Worm (Caenorhabditis elegans) whole organism, early embryonic: ENCODE measurements around the gene C49A9.10.

Experiments used
- B0310.2 ChIP-seq: sonication (generic microtip); optimal IDR thresholded peaks from 2 replicates; lab custom pipeline; 2016; ENCODE audit warnings: mild to moderate bottlenecking, missing genetic modification characterization, missing compliant biosample characterization
- F13C5.2 ChIP-seq: sonication (generic microtip); optimal IDR thresholded peaks from 2 replicates; lab custom pipeline; 2017; ENCODE audit warnings: mild to moderate bottlenecking, missing genetic modification characterization, inconsistent platforms, missing compliant biosample characterization
- aly-1 ChIP-seq: sonication (generic microtip); optimal IDR thresholded peaks from 2 replicates; lab custom pipeline; 2016; ENCODE audit warnings: missing genetic modification characterization, missing compliant biosample characterization
- ama-1 ChIP-seq: fragments of 150-350 bp; optimal IDR thresholded peaks from 2 replicates; lab custom pipeline; 2014
- ceh-13 ChIP-seq: fragments of 200-800 bp; sonication (Bioruptor generic); optimal IDR thresholded peaks from 2 replicates; lab custom pipeline; 2018; ENCODE audit warnings: mild to moderate bottlenecking, missing genetic modification characterization, missing compliant biosample characterization
- ceh-36 ChIP-seq: sonication (generic microtip); optimal IDR thresholded peaks from 2 replicates; lab custom pipeline; 2016; ENCODE audit warnings: missing genetic modification characterization, inconsistent platforms, missing compliant biosample characterization
- ets-7 ChIP-seq: sonication (generic microtip); optimal IDR thresholded peaks from 2 replicates; lab custom pipeline; 2016; ENCODE audit warnings: missing genotype, missing genetic modification characterization, missing compliant biosample characterization
- flt-1 ChIP-seq: fragments of 200-800 bp; sonication (Bioruptor generic); IDR thresholded peaks from 2 replicates; pipeline ENCODE4 v1.3.6; 2022; ENCODE audit warnings: missing genetic modification characterization, missing compliant biosample characterization
- hmbx-1 ChIP-seq: sonication (generic microtip); optimal IDR thresholded peaks from 2 replicates; lab custom pipeline; 2016; ENCODE audit warnings: mild to moderate bottlenecking, missing genetic modification characterization, missing compliant biosample characterization
- hnd-1 ChIP-seq: sonication (generic microtip); optimal IDR thresholded peaks from 2 replicates; lab custom pipeline; 2016; ENCODE audit warnings: missing genetic modification characterization, missing compliant biosample characterization
- scrt-1 ChIP-seq: fragments of 200-800 bp; sonication (Bioruptor generic); IDR thresholded peaks from 2 replicates; pipeline ENCODE4 v1.3.6; 2022; ENCODE audit warnings: missing genetic modification characterization, missing compliant biosample characterization
- tbx-11 ChIP-seq: fragments of 200-800 bp; sonication (Bioruptor generic); IDR thresholded peaks from 2 replicates; pipeline ENCODE4 v1.3.6; 2022; ENCODE audit warnings: missing genetic modification characterization, missing compliant biosample characterization
- tbx-37 ChIP-seq: fragments of 200-800 bp; sonication (Bioruptor generic); conservative IDR thresholded peaks from 2 replicates; pipeline ENCODE4 v1.3.6; 2022; ENCODE audit warnings: missing genetic modification reagents, missing genetic modification characterization, missing compliant biosample characterization
- tra-4 ChIP-seq: sonication (generic microtip); optimal IDR thresholded peaks from 2 replicates; lab custom pipeline; 2017; ENCODE audit warnings: missing genetic modification characterization, missing compliant biosample characterization

DNA sequence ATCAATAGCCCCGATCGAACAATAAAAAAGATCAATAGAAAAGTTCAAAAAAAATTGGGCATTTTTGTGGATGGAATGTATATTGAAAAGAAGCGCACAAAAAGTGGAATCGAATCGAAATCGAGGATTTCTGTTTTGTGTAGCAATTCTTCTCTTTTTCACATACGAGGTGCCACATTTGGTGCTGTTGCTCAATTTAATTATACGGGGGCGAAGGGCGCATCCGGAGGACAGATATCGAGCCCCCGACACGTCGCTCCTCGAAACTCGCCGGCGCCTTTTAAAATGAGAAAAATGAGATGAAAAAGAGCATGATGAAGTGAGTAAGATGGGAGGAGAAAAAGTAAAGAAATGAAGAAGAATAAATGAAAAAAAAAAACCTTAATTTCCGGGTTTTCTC, 28.8 kb downstream of the C49A9.10 start:
- no peak for TF ChIP-seq ama-1
- TF ChIP-seq tbx-37 = no peak
- no peak for TF ChIP-seq ceh-36
- TF ChIP-seq flt-1 (GFP tag; lab: Robert Waterston, UW) = no peak
- TF ChIP-seq tra-4 (tag; lab: Kevin White, UChicago) = no peak
- no peak for TF ChIP-seq F13C5.2 (tag; lab: Kevin White, UChicago)
- no peak for TF ChIP-seq hmbx-1
- no peak for TF ChIP-seq tbx-11
- TF ChIP-seq aly-1 (tag; lab: Kevin White, UChicago) = no peak
- no peak for TF ChIP-seq B0310.2 (tag; lab: Kevin White, UChicago)
- no peak for TF ChIP-seq ets-7 (tag; lab: Kevin White, UChicago)
- TF ChIP-seq scrt-1 (GFP tag; lab: Robert Waterston, UW) = no peak
- no peak for TF ChIP-seq hnd-1 (tag; lab: Kevin White, UChicago)
- no peak for TF ChIP-seq ceh-13
